Worm (Caenorhabditis elegans): Measurements from ENCODE around the gene fipr-15.

DNA sequence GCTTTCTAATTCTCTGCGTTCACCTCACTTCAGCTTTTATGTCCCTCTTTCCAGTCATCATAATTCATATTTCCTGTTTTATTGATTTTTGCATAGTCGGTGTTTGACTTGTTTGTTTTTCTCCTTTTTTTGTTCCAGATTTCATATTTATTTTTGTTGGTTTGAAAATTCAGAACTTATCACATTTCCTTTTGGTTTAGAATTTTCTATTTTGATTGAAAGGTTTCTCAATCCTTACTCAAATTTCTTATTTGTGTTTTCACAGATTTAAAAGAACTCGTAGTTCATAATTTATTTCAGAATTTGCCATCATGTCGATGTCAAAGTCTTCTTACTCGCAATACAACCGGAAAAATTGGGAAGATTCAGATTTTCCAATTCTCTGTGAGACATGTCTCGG lies 19.3 kb upstream of the fipr-15 start, which contains the start of gene rbm-22:
- no peak for TF ChIP-seq lin-13 (GFP tag; optimal IDR thresholded peaks at IDR 0.05)
- TF ChIP-seq nhr-237 (tag; optimal IDR thresholded peaks at IDR 0.05): no peak
- TF ChIP-seq alr-1 (tag; optimal IDR thresholded peaks at IDR 0.05; ENCODE audit: borderline replicate concordance): no peak
- no peak for TF ChIP-seq ceh-8 (GFP tag; optimal IDR thresholded peaks at IDR 0.05)
- no peak for TF ChIP-seq fos-1 (tag; optimal IDR thresholded peaks at IDR 0.05)
- no peak for TF ChIP-seq snpc-4 (tag; optimal IDR thresholded peaks at IDR 0.05)
- TF ChIP-seq skn-1 (tag; optimal IDR thresholded peaks at IDR 0.05): no peak
- no peak for TF ChIP-seq lsy-2 (tag; optimal IDR thresholded peaks at IDR 0.05)
- no peak for TF ChIP-seq aly-2 (tag; optimal IDR thresholded peaks at IDR 0.05)
- TF ChIP-seq egl-27 (tag; optimal IDR thresholded peaks at IDR 0.05): no peak
- no peak for TF ChIP-seq dpl-1 (GFP tag; optimal IDR thresholded peaks at IDR 0.05)

All from whole organism, L1 larva.